Worm (Caenorhabditis elegans): ENCODE measurements around the gene mrps-31.

Gene mrps-31

DNA sequence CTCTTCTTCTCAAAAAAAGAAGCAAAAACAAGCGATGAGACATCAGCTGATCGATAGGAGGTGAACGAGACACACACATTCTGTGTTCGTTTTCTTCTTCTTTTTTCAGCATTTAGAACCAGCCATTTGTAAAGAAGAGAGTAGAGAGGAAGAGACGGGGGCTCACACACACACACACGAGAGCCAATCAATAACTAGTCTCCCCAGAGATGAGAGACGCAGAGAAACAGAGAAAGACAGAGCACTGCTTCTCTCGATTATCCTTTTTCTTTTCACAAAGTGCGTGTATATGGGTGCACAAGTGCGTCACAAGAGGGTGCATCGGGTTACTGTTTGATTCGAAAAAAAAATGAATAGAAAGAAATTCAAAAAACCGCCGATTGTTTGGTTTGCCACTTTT is 47.2 kb upstream of the mrps-31 start (continued):
- TF ChIP-seq attf-5 (GFP tag; optimal IDR thresholded peaks at IDR 0.05) (peak; percentile 25), hmg-1.2 (GFP tag; IDR thresholded peaks at IDR 0.05) (peak; percentile 79), ceh-100 (GFP tag; IDR thresholded peaks at IDR 0.05) (no peak), F55B11.4 (tag; optimal IDR thresholded peaks at IDR 0.05; ENCODE audit: borderline replicate concordance, insufficient read depth) (no peak), pbrm-1 (GFP tag; IDR thresholded peaks at IDR 0.05) (no peak)

DNA sequence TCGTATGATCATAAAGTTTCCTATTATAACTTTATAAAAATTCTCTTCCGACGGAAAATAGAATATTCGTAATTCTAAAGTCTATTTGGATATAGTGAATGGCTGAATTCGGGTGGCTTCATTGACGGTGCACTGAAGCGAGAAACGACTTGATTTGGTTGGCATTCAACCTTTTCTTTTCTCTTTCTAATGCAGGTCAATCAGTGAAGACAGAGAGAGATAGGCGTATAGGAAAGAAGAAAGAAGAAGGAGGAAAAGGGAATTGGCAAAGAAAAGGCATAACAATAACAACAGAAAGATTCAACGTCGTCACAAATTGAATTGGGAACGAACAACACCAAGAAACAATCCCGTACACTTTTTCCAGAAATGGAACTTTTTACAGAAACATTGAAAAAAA is 45.3 kb upstream of the mrps-31 start:
- TF ChIP-seq unc-62 (GFP tag; optimal IDR thresholded peaks at IDR 0.05), result no peak
- TF ChIP-seq nfyb-1 (GFP tag; IDR thresholded peaks at IDR 0.05), result no peak
- TF ChIP-seq madf-10 (tag; optimal IDR thresholded peaks at IDR 0.05), result no peak
- TF ChIP-seq nhr-120 (GFP tag; IDR thresholded peaks at IDR 0.05), result no peak
- no peak for TF ChIP-seq zim-3 (tag; optimal IDR thresholded peaks at IDR 0.05)
- TF ChIP-seq lsy-27 (tag; optimal IDR thresholded peaks at IDR 0.05; ENCODE audit: borderline replicate concordance, insufficient read depth), result no peak
- no peak for TF ChIP-seq mxl-1 (tag; optimal IDR thresholded peaks at IDR 0.05)
- no peak for TF ChIP-seq aptf-3 (GFP tag; IDR thresholded peaks at IDR 0.05)

DNA sequence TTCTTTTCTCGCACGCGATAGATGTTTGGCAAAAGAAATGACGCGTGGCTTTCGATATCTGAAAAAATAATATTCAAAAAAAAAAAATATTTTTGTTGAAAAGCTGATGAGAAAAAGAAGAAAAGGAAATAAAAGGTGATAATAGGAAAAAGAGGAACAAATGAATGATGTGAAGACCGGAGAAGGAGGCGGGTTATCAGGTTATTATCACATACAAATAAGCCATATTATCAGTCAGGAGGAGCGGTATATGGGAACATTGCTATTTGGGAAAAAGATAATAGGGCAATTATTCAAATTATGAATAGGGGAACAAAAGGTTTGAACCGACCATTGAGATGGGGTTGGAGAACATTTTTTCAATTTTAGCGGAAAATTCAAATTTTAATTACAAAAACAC is 44.0 kb upstream of the mrps-31 start:
- TF ChIP-seq ztf-18 (tag; optimal IDR thresholded peaks at IDR 0.05) (no peak), fkh-3 (tag; optimal IDR thresholded peaks at IDR 0.05) (no peak), nhr-120 (GFP tag; IDR thresholded peaks at IDR 0.05) (no peak), sea-2 (GFP tag; IDR thresholded peaks at IDR 0.05) (no peak), F57C9.4 (tag; optimal IDR thresholded peaks at IDR 0.05) (no peak), Y95B8A.8 (GFP tag; IDR thresholded peaks at IDR 0.05) (no peak), hmg-20 (GFP tag; IDR thresholded peaks at IDR 0.05) (no peak), Y67H2A.10 (GFP tag; conservative IDR thresholded peaks at IDR 0.05) (no peak), F23B12.7 (tag; optimal IDR thresholded peaks at IDR 0.05; ENCODE audit: insufficient read depth) (no peak), somi-1 (GFP tag; optimal IDR thresholded peaks at IDR 0.05) (no peak), madf-3 (GFP tag; IDR thresholded peaks at IDR 0.05) (no peak), lin-40 (tag; optimal IDR thresholded peaks at IDR 0.05) (no peak), F22D6.2 (tag; optimal IDR thresholded peaks at IDR 0.05) (no peak), zfh-2 (GFP tag; conservative IDR thresholded peaks at IDR 0.05) (no peak), egl-44 (GFP tag; IDR thresholded peaks at IDR 0.05) (no peak), egl-18 (GFP tag; IDR thresholded peaks at IDR 0.05) (no peak), gei-17 (GFP tag; optimal IDR thresholded peaks at IDR 0.05) (no peak), sdz-38 (tag; optimal IDR thresholded peaks at IDR 0.05) (no peak)

DNA sequence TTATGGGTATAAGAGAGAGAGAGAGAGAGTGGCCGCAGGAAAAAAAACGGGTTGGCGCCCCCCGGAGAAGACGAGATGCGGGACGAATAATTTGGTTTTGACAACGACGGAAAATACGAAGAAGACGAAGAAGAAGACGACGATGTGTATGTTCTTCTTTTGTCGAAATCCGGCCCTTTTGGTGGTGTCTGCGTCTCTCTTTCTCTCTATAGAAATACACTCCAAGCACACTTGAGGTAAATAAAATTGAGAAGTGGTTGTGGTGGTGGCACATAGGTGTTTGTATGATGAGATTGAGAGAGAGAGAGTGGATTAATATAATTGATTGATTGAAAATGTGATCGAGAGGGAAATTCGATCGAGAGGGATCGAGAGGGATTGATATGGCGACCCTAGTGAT is 42.7 kb upstream of the mrps-31 start:
- no peak for TF ChIP-seq F23B12.7 (tag; optimal IDR thresholded peaks at IDR 0.05; ENCODE audit: insufficient read depth)
- TF ChIP-seq lin-40 (tag; optimal IDR thresholded peaks at IDR 0.05), result peak; percentile 11
- TF ChIP-seq ceh-27 (GFP tag; optimal IDR thresholded peaks at IDR 0.05), result peak; percentile 89
- TF ChIP-seq K12H6.12 (tag; optimal IDR thresholded peaks at IDR 0.05), result peak; percentile 22
- peak in 1 of 3 experiments; percentile 2 for TF ChIP-seq lin-35 (GFP tag; optimal IDR thresholded peaks at IDR 0.05)
- no peak for TF ChIP-seq lir-1 (GFP tag; conservative IDR thresholded peaks at IDR 0.05)
- no peak for TF ChIP-seq cebp-1 (GFP tag; IDR thresholded peaks at IDR 0.05)
- TF ChIP-seq cebp-1 (tag; optimal IDR thresholded peaks at IDR 0.05), result peak; percentile 21
